Fruit fly (Drosophila melanogaster) whole organism, embryonic: Measurements from ENCODE around the gene bys.

Source experiments
- CG11696 ChIP-seq: fragments of 200-800 bp; sonication (Bioruptor generic); IDR thresholded peaks from 2 replicates; pipeline ENCODE4 v1.3.6; 2022; ENCODE audit warnings: missing biosample characterization, missing genetic modification characterization
- CG11723 ChIP-seq: fragments of 200-800 bp; sonication (Bioruptor generic); optimal IDR thresholded peaks from 2 replicates; lab custom pipeline; 2017; ENCODE audit warnings: missing biosample characterization, mild to moderate bottlenecking, missing genetic modification characterization
- CG12236 ChIP-seq: fragments of 200-800 bp; sonication (Bioruptor generic); optimal IDR thresholded peaks from 2 replicates; lab custom pipeline; 2016; ENCODE audit warnings: missing biosample characterization, missing genetic modification characterization
- CG13424 ChIP-seq: fragments of 200-800 bp; sonication (Bioruptor generic); optimal IDR thresholded peaks from 2 replicates; lab custom pipeline; 2019; ENCODE audit warnings: missing biosample characterization, mild to moderate bottlenecking, missing genetic modification characterization, moderate library complexity
- CG13624 ChIP-seq: fragments of 200-800 bp; sonication (Bioruptor generic); optimal IDR thresholded peaks from 2 replicates; lab custom pipeline; 2016; ENCODE audit warnings: missing biosample characterization, missing genetic modification characterization
- CG14050 ChIP-seq: fragments of 200-800 bp; sonication (Bioruptor generic); IDR thresholded peaks from 3 replicates; pipeline ENCODE4 v1.3.6; 2022; ENCODE audit warnings: missing biosample characterization, missing genetic modification characterization
- CG14965 ChIP-seq: fragments of 200-800 bp; sonication (Bioruptor generic); optimal IDR thresholded peaks from 2 replicates; lab custom pipeline; 2016; ENCODE audit warnings: missing biosample characterization, missing genetic modification characterization, borderline replicate concordance
- CG1603 ChIP-seq: fragments of 200-800 bp; sonication (Bioruptor generic); optimal IDR thresholded peaks from 2 replicates; lab custom pipeline; 2019; ENCODE audit warnings: missing biosample characterization, mild to moderate bottlenecking, missing genetic modification characterization, moderate library complexity
- CG17361 ChIP-seq: fragments of 200-800 bp; sonication (Bioruptor generic); IDR thresholded peaks from 3 replicates; pipeline ENCODE4 v1.3.6; 2022; ENCODE audit warnings: missing biosample characterization, missing genetic modification characterization
- CG2712 ChIP-seq: fragments of 200-800 bp; optimal IDR thresholded peaks from 3 replicates; lab custom pipeline; 2019; ENCODE audit warnings: missing biosample characterization, mild to moderate bottlenecking, missing genetic modification characterization, moderate library complexity
- CG3281 ChIP-seq: fragments of 200-800 bp; sonication (Bioruptor generic); optimal IDR thresholded peaks from 3 replicates; lab custom pipeline; 2017; ENCODE audit warnings: missing biosample characterization, mild to moderate bottlenecking, missing genetic modification characterization
- CG3847 ChIP-seq: fragments of 200-800 bp; sonication (Bioruptor generic); IDR thresholded peaks from 2 replicates; pipeline ENCODE4 v1.3.6; 2022; ENCODE audit warnings: missing biosample characterization, missing genetic modification characterization
- CG4328 ChIP-seq: fragments of 200-800 bp; sonication (Bioruptor generic); optimal IDR thresholded peaks from 3 replicates; lab custom pipeline; 2017; ENCODE audit warnings: missing biosample characterization, missing genetic modification reagents, missing genetic modification characterization
- CG6272 ChIP-seq: fragments of 200-800 bp; sonication (Bioruptor generic); IDR thresholded peaks from 2 replicates; pipeline ENCODE4 v1.3.6; 2022; ENCODE audit warnings: missing biosample characterization, missing genetic modification characterization
- CG7786 ChIP-seq: fragments of 200-800 bp; sonication (Bioruptor generic); optimal IDR thresholded peaks from 2 replicates; lab custom pipeline; 2016; ENCODE audit warnings: missing biosample characterization, missing genetic modification characterization
- CG8765 ChIP-seq: fragments of 200-800 bp; sonication (Bioruptor generic); IDR thresholded peaks from 2 replicates; pipeline ENCODE4 v1.3.6; 2022; ENCODE audit warnings: missing biosample characterization, missing genetic modification characterization
- Dbx ChIP-seq: fragments of 200-800 bp; sonication (Bioruptor generic); IDR thresholded peaks from 3 replicates; pipeline ENCODE4 v1.3.6; 2022; ENCODE audit warnings: missing biosample characterization, missing genetic modification characterization
- Dek ChIP-seq: fragments of 200-800 bp; sonication (Bioruptor generic); optimal IDR thresholded peaks from 3 replicates; lab custom pipeline; 2019; ENCODE audit warnings: missing biosample characterization, mild to moderate bottlenecking, missing genetic modification characterization, moderate library complexity
- E2f2 ChIP-seq: fragments of 200-800 bp; sonication (Bioruptor generic); IDR thresholded peaks from 2 replicates; pipeline ENCODE4 v1.3.6; 2022; ENCODE audit warnings: missing biosample characterization, missing genetic modification characterization
- Fer3 ChIP-seq: fragments of 200-800 bp; sonication (Bioruptor generic); optimal IDR thresholded peaks from 2 replicates; lab custom pipeline; 2018; ENCODE audit warnings: missing biosample characterization, mild to moderate bottlenecking, missing genetic modification characterization, moderate library complexity
- HLHmδ ChIP-seq: fragments of 200-800 bp; sonication (Bioruptor generic); optimal IDR thresholded peaks from 2 replicates; lab custom pipeline; 2018; ENCODE audit warnings: missing biosample characterization, mild to moderate bottlenecking, missing genetic modification characterization, moderate library complexity
- Hmx ChIP-seq: fragments of 200-800 bp; sonication (Bioruptor generic); optimal IDR thresholded peaks from 2 replicates; lab custom pipeline; 2016; ENCODE audit warnings: missing biosample characterization, missing genetic modification characterization
- Hr51 ChIP-seq, 2 experiments: fragments of 200-800 bp; sonication (Bioruptor generic); optimal IDR thresholded peaks; 2 replicates in 1 of 2; 3 replicates in 1 of 2; lab custom pipeline; 2016 to 2018; ENCODE audit warnings: missing biosample characterization in 2 of 2, missing genetic modification characterization in 2 of 2, mild to moderate bottlenecking in 1 of 2, moderate library complexity in 1 of 2
- Hsf ChIP-seq: fragments of 200-800 bp; sonication (Bioruptor generic); optimal IDR thresholded peaks from 3 replicates; lab custom pipeline; 2016; ENCODE audit warnings: missing biosample characterization, missing genetic modification characterization
- Jarid2 ChIP-seq: fragments of 200-800 bp; sonication (Bioruptor generic); optimal IDR thresholded peaks from 3 replicates; lab custom pipeline; 2017; ENCODE audit warnings: mild to moderate bottlenecking, missing biosample characterization, missing genetic modification reagents, missing genetic modification characterization
- Kr ChIP-seq: fragments of 200-800 bp; sonication (Bioruptor generic); optimal IDR thresholded peaks from 2 replicates; lab custom pipeline; 2017; ENCODE audit warnings: missing biosample characterization, mild to moderate bottlenecking, missing genetic modification characterization
- Mrtf ChIP-seq: fragments of 200-800 bp; sonication (Bioruptor generic); IDR thresholded peaks from 3 replicates; pipeline ENCODE4 v1.3.6; 2022; ENCODE audit warnings: missing biosample characterization, missing genetic modification characterization
- Myb ChIP-seq: fragments of 200-800 bp; sonication (Bioruptor generic); optimal IDR thresholded peaks from 2 replicates; lab custom pipeline; 2016; ENCODE audit warnings: missing biosample characterization, missing genetic modification characterization
- PHDP ChIP-seq: fragments of 200-800 bp; sonication (Bioruptor generic); optimal IDR thresholded peaks from 3 replicates; lab custom pipeline; 2018; ENCODE audit warnings: missing biosample characterization, mild to moderate bottlenecking, missing genetic modification characterization, moderate library complexity
- Taf1 ChIP-seq: fragments of 200-800 bp; sonication (Bioruptor generic); IDR thresholded peaks from 2 replicates; pipeline ENCODE4 v1.3.6; 2022; ENCODE audit warnings: missing biosample characterization, missing genetic modification characterization
- ase ChIP-seq: fragments of 200-800 bp; sonication (Bioruptor generic); IDR thresholded peaks from 3 replicates; pipeline ENCODE4 v1.3.6; 2022; ENCODE audit warnings: missing biosample characterization, missing genetic modification characterization
- chn ChIP-seq: fragments of 200-800 bp; sonication (Bioruptor generic); optimal IDR thresholded peaks from 2 replicates; lab custom pipeline; 2016; ENCODE audit warnings: missing biosample characterization, missing genetic modification characterization
- dm ChIP-seq: fragments of 200-800 bp; sonication (Bioruptor generic); optimal IDR thresholded peaks from 3 replicates; lab custom pipeline; 2016; ENCODE audit warnings: missing biosample characterization, missing genetic modification characterization
- dmrt11E ChIP-seq: fragments of 200-800 bp; sonication (Bioruptor generic); optimal IDR thresholded peaks from 3 replicates; lab custom pipeline; 2018; ENCODE audit warnings: missing biosample characterization, mild to moderate bottlenecking, missing genetic modification characterization, moderate library complexity
- ems ChIP-seq: fragments of 200-800 bp; sonication (Bioruptor generic); optimal IDR thresholded peaks from 3 replicates; lab custom pipeline; 2016; ENCODE audit warnings: missing biosample characterization, missing genetic modification characterization
- gem ChIP-seq: fragments of 200-800 bp; sonication (Bioruptor generic); optimal IDR thresholded peaks from 2 replicates; lab custom pipeline; 2019; ENCODE audit warnings: missing biosample characterization, mild to moderate bottlenecking, missing genetic modification characterization, moderate library complexity
- gsb-n ChIP-seq: fragments of 200-800 bp; sonication (Bioruptor generic); optimal IDR thresholded peaks from 3 replicates; lab custom pipeline; 2018; ENCODE audit warnings: missing biosample characterization, mild to moderate bottlenecking, missing genetic modification characterization
- lab ChIP-seq: fragments of 200-800 bp; sonication (Bioruptor generic); optimal IDR thresholded peaks from 3 replicates; lab custom pipeline; 2017; ENCODE audit warnings: missing biosample characterization, missing genetic modification characterization, mild to moderate bottlenecking, moderate library complexity, missing genetic modification reagents
- lola ChIP-seq, 3 experiments: fragments of >200 bp in 2 of 3; fragments of 200-800 bp in 1 of 3; sonication (Bioruptor generic) in 1 of 3; optimal IDR thresholded peaks; 2 replicates each; lab custom pipeline; 2017 to 2019; ENCODE audit warnings: missing biosample characterization in 3 of 3, missing genetic modification characterization in 3 of 3, mild to moderate bottlenecking in 1 of 3, moderate library complexity in 1 of 3
- maf-S ChIP-seq: fragments of 200-800 bp; sonication (Bioruptor generic); optimal IDR thresholded peaks from 2 replicates; lab custom pipeline; 2016; ENCODE audit warnings: missing biosample characterization, missing genetic modification characterization
- onecut ChIP-seq: fragments of 200-800 bp; sonication (Bioruptor generic); IDR thresholded peaks from 2 replicates; pipeline ENCODE4 v1.3.6; 2022; ENCODE audit warnings: missing biosample characterization, missing genetic modification characterization
- repo ChIP-seq: fragments of 200-800 bp; sonication (Bioruptor generic); optimal IDR thresholded peaks from 2 replicates; lab custom pipeline; 2016; ENCODE audit warnings: missing biosample characterization, missing genetic modification characterization
- scrt ChIP-seq: fragments of 200-800 bp; sonication (Bioruptor generic); optimal IDR thresholded peaks from 2 replicates; lab custom pipeline; 2018; ENCODE audit warnings: missing biosample characterization, mild to moderate bottlenecking, missing genetic modification characterization, moderate library complexity
- slou ChIP-seq: fragments of 200-800 bp; sonication (Bioruptor generic); optimal IDR thresholded peaks from 3 replicates; lab custom pipeline; 2016; ENCODE audit warnings: missing biosample characterization, missing genetic modification characterization
- sqz ChIP-seq: fragments of 200-800 bp; sonication (Bioruptor generic); optimal IDR thresholded peaks from 3 replicates; lab custom pipeline; 2018; ENCODE audit warnings: missing biosample characterization, mild to moderate bottlenecking, missing genetic modification characterization
- tap ChIP-seq: fragments of 200-800 bp; optimal IDR thresholded peaks from 3 replicates; lab custom pipeline; 2019; ENCODE audit warnings: missing biosample characterization, mild to moderate bottlenecking, missing genetic modification characterization, moderate library complexity
- zen ChIP-seq: fragments of 200-800 bp; sonication (Bioruptor generic); optimal IDR thresholded peaks from 3 replicates; lab custom pipeline; 2018; ENCODE audit warnings: missing biosample characterization, mild to moderate bottlenecking, missing genetic modification characterization, moderate library complexity
- zfh1 ChIP-seq: fragments of 200-800 bp; sonication (Bioruptor generic); IDR thresholded peaks from 3 replicates; pipeline ENCODE4 v1.3.6; 2022; ENCODE audit warnings: missing biosample characterization, missing genetic modification characterization

Gene bys

DNA sequence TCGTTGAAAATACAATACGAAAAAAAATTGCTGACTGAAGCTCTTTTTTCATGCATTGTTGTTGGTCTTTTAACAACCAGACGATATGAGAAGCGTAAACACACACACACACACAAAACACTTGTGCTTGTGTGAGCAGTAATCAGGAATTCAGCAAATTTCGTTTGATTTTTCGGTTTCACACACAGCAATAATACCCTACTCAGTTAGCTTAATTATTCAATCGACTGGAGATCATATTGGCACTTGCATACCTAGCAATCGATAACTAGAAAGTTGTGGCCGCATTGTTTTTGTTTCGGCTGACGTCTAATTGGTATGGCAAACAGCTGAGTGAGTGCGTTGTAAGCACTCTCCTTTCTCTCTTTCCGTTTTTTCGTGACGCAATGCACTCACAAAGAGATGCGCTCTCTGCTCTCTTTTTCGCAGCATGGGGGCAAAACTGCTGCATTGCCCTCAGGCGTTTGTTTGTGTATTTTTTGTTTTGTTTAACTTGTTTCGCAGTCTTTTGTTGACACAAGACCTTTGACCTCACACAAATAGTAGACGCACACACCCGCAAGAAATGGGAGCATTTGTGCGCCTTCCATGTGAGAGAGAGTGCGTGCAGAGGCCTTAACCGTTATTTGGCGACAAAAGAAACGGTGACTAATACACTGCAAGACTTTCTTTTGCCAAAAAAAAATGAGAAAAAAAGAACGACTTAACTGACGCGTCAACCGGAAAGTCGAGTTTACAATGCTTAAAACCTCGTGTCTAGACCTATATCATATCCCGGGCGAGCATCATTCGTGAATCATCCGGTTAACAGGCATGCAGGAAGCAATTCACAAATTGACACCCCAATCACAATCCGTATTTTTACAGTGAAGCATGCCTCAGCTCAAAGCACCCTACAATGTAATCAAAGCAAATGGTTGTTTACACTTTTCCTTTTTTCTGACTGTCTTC, 43.4 kb downstream of the bys start (continued):
- TF ChIP-seq CG2712 (tag; lab: Kevin White, UChicago) (peak; percentile 23), Hsf (peak; percentile 21), Fer3 (peak; percentile 13), lola (GFP tag; optimal IDR thresholded peaks at IDR 0.05; lab: Kevin White, UChicago) (no peak), Hr51 (GFP tag; optimal IDR thresholded peaks at IDR 0.05; lab: Kevin White, UChicago) (peak in 1 of 2 experiments; percentile 23), ase (GFP tag; lab: Robert Waterston, UW) (no peak), tap (no peak), Hmx (GFP tag; lab: Kevin White, UChicago) (no peak), scrt (no peak), gem (tag; lab: Kevin White, UChicago) (peak; percentile 49), CG4328 (GFP tag; lab: Kevin White, UChicago) (no peak), Dek (tag; lab: Kevin White, UChicago) (no peak), CG8765 (GFP tag; lab: Robert Waterston, UW) (no peak), zfh1 (GFP tag; lab: Robert Waterston, UW) (no peak; the same call in 2 of the 3 replicates), maf-S (no peak), chn (GFP tag; lab: Kevin White, UChicago) (peak; percentile 31), CG13624 (GFP tag; lab: Kevin White, UChicago) (no peak), CG13424 (tag; lab: Kevin White, UChicago) (peak; percentile 33), onecut (no peak; the same call in 1 of the 2 replicates), Dbx (GFP tag; lab: Robert Waterston, UW) (0 out of 3 replicates have a peak, but pooled peaks have one; percentile 26), HLHmδ (no peak), E2f2 (GFP tag; lab: Robert Waterston, UW) (peak; percentile 7; the same call in 1 of the 2 replicates), gsb-n (no peak), ems (GFP tag; lab: Kevin White, UChicago) (no peak), CG3847 (GFP tag; lab: Robert Waterston, UW) (no peak), lab (GFP tag; lab: Kevin White, UChicago) (peak; percentile 68), repo (GFP tag; lab: Kevin White, UChicago) (no peak), Jarid2 (GFP tag; lab: Kevin White, UChicago) (no peak), zen (tag; lab: Kevin White, UChicago) (no peak), CG17361 (GFP tag; lab: Robert Waterston, UW) (0 out of 3 replicates have a peak, but pooled peaks have one; percentile 22), CG14965 (GFP tag; lab: Kevin White, UChicago) (no peak), CG1603 (tag; lab: Kevin White, UChicago) (peak; percentile 34), slou (GFP tag; lab: Kevin White, UChicago) (no peak), CG11723 (GFP tag; lab: Kevin White, UChicago) (no peak), Mrtf (no peak), sqz (GFP tag; lab: Kevin White, UChicago) (peak; percentile 94), CG12236 (GFP tag; lab: Kevin White, UChicago) (no peak), CG3281 (GFP tag; lab: Kevin White, UChicago) (peak; percentile 5), Kr (GFP tag; lab: Kevin White, UChicago) (no peak), CG11696 (GFP tag; lab: Robert Waterston, UW) (no peak), dmrt11E (tag; lab: Kevin White, UChicago) (peak; percentile 8), Taf1 (GFP tag; lab: Robert Waterston, UW) (peak; percentile 11; the same call in 1 of the 2 replicates), CG14050 (GFP tag; lab: Robert Waterston, UW) (no peak), PHDP (tag; lab: Kevin White, UChicago) (peak; percentile 37), dm (GFP tag; lab: Kevin White, UChicago) (no peak), CG6272 (GFP tag; lab: Robert Waterston, UW) (no peak), Myb (GFP tag; lab: Kevin White, UChicago) (no peak), CG7786 (peak; percentile 22)
